Worm (Caenorhabditis elegans): ENCODE data around the gene C39B10.4.

DNA sequence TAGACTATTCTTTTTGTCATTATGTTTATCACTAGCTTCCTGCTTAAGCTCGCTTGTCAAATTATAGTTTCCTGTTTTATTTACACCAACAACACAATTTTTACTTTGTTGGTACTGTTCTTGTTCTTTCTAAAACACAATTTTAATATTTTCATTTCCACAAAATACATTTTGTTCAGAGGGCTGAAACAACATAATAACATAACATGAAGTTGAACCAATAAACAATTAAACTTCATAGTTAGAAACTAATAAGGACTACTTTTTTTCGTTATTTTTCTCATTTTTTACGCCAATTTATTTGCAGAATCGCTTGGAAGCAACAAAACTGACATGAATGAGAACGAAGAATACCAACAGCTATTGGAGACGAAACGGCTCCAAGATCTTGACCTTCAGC lies 969 bp upstream of the C39B10.4 start, which contains the start of gene C39B10.3:
- TF ChIP-seq lin-39 (tag; optimal IDR thresholded peaks at IDR 0.05) (no peak), unc-39 (tag; optimal IDR thresholded peaks at IDR 0.05) (no peak), unc-62 (GFP tag; optimal IDR thresholded peaks at IDR 0.05 in 1 of 2) (no peak), unc-62 (tag; optimal IDR thresholded peaks at IDR 0.05) (no peak), ZK546.5 (tag; optimal IDR thresholded peaks at IDR 0.05) (no peak), pha-4 (GFP tag; IDR thresholded peaks at IDR 0.05) (no peak), pha-4 (tag; optimal IDR thresholded peaks at IDR 0.05) (no peak), snpc-4 (tag; optimal IDR thresholded peaks at IDR 0.05) (no peak), nhr-237 (tag; optimal IDR thresholded peaks at IDR 0.05) (no peak), unc-130 (GFP tag; optimal IDR thresholded peaks at IDR 0.05) (no peak), ZK337.2 (GFP tag; IDR thresholded peaks at IDR 0.05) (no peak), hmg-1.1 (GFP tag; IDR thresholded peaks at IDR 0.05) (no peak), nhr-41 (GFP tag; IDR thresholded peaks at IDR 0.05) (no peak), aha-1 (tag) (no peak)

All from whole organism, L4 larva.